Worm (Caenorhabditis elegans) whole organism, young adult: Measurements from ENCODE around the gene cest-1.1.

Experiments
- B0019.2 ChIP-seq: fragments of 200-800 bp; sonication (Bioruptor generic); conservative IDR thresholded peaks from 2 replicates; pipeline ENCODE4 v1.3.6; 2022; ENCODE audit warnings: missing genetic modification reagents, missing genetic modification characterization, missing compliant biosample characterization
- C06A6.2 ChIP-seq: fragments of 200-800 bp; sonication (Bioruptor generic); conservative IDR thresholded peaks from 2 replicates; pipeline ENCODE4 v1.3.6; 2022; ENCODE audit warnings: missing genetic modification characterization, missing compliant biosample characterization
- aptf-2 ChIP-seq: fragments of 200-800 bp; sonication (Bioruptor generic); conservative IDR thresholded peaks from 2 replicates; pipeline ENCODE4 v1.3.6; 2022; ENCODE audit warnings: missing genetic modification reagents, missing genetic modification characterization, missing compliant biosample characterization
- ccch-3 ChIP-seq: fragments of 200-800 bp; sonication (Bioruptor generic); optimal IDR thresholded peaks from 2 replicates; lab custom pipeline; 2018; ENCODE audit warnings: mild to moderate bottlenecking, missing genetic modification characterization, missing compliant biosample characterization
- efl-1 ChIP-seq: fragments of 150-350 bp; optimal IDR thresholded peaks from 2 replicates; lab custom pipeline; 2014; ENCODE audit warnings: missing biosample characterization, missing genetic modification reagents, missing genetic modification characterization
- fkh-3 ChIP-seq: sonication (generic microtip); optimal IDR thresholded peaks from 2 replicates; lab custom pipeline; 2016; ENCODE audit warnings: mild to moderate bottlenecking, missing genetic modification characterization, missing compliant biosample characterization
- lag-1 ChIP-seq: fragments of 200-800 bp; sonication (Bioruptor generic); IDR thresholded peaks from 2 replicates; pipeline ENCODE4 v1.3.6; 2022; ENCODE audit warnings: missing genetic modification reagents, missing genetic modification characterization, missing compliant biosample characterization
- madf-3 ChIP-seq: fragments of 200-800 bp; sonication (Bioruptor generic); IDR thresholded peaks from 2 replicates; pipeline ENCODE4 v1.3.6; 2022; ENCODE audit warnings: missing genetic modification reagents, missing genetic modification characterization, missing compliant biosample characterization
- nfya-1 ChIP-seq: sonication (generic microtip); optimal IDR thresholded peaks from 2 replicates; lab custom pipeline; 2017; ENCODE audit warnings: antibody characterized with exemption, missing compliant biosample characterization, missing genetic modification characterization, borderline replicate concordance; ENCODE audit not compliant: insufficient read depth
- nhr-27 ChIP-seq: fragments of 200-800 bp; sonication (Bioruptor generic); optimal IDR thresholded peaks from 2 replicates; lab custom pipeline; 2018; ENCODE audit warnings: mild to moderate bottlenecking, missing genetic modification characterization, moderate library complexity, missing compliant biosample characterization
- pha-4 ChIP-seq: fragments of 150-350 bp; sonication (generic microtip); optimal IDR thresholded peaks from 2 replicates; lab custom pipeline; 2014; ENCODE audit warnings: missing biosample characterization, missing genetic modification reagents, missing genetic modification characterization
- sea-2 ChIP-seq: fragments of 200-800 bp; sonication (Bioruptor generic); IDR thresholded peaks from 2 replicates; pipeline ENCODE4 v1.3.6; 2022; ENCODE audit warnings: missing genetic modification characterization, missing compliant biosample characterization
- tbp1 ChIP-seq: fragments of 200-800 bp; sonication (Bioruptor generic); optimal IDR thresholded peaks from 2 replicates; lab custom pipeline; 2018; ENCODE audit warnings: mild to moderate bottlenecking, missing genetic modification characterization, missing compliant biosample characterization
- ztf-6 ChIP-seq: fragments of 200-800 bp; sonication (Bioruptor generic); IDR thresholded peaks from 2 replicates; pipeline ENCODE4 v1.3.6; 2022; ENCODE audit warnings: missing genetic modification reagents, missing genetic modification characterization, missing compliant biosample characterization

ce11 chrV:14167629-14168028 lies 1.1 kb upstream of the cest-1.1 start, which contains the start of gene ocam-1:
- TF ChIP-seq lag-1 (GFP tag; lab: Robert Waterston, UW) (no peak), madf-3 (GFP tag; lab: Robert Waterston, UW) (no peak), sea-2 (GFP tag; lab: Robert Waterston, UW) (no peak), fkh-3 (tag; lab: Kevin White, UChicago) (no peak), tbp1 (GFP tag; lab: Kevin White, UChicago) (no peak), nfya-1 (no peak), ccch-3 (GFP tag; lab: Kevin White, UChicago) (no peak), aptf-2 (GFP tag; lab: Robert Waterston, UW) (no peak), C06A6.2 (GFP tag; lab: Robert Waterston, UW) (no peak), B0019.2 (GFP tag; lab: Robert Waterston, UW) (no peak), nhr-27 (tag; lab: Kevin White, UChicago) (no peak), efl-1 (GFP tag; lab: Kevin White, UChicago) (no peak), ztf-6 (no peak), pha-4 (tag; lab: Kevin White, UChicago) (no peak)
